Worm (Caenorhabditis elegans) whole organism, dauer: ENCODE data around the gene oac-40.

Experiments
- unc-62 ChIP-seq: sonication (generic microtip); optimal IDR thresholded peaks from 2 replicates; lab custom pipeline; 2017; ENCODE audit warnings: missing biosample characterization, missing genetic modification reagents, missing genetic modification characterization

Gene oac-40

DNA sequence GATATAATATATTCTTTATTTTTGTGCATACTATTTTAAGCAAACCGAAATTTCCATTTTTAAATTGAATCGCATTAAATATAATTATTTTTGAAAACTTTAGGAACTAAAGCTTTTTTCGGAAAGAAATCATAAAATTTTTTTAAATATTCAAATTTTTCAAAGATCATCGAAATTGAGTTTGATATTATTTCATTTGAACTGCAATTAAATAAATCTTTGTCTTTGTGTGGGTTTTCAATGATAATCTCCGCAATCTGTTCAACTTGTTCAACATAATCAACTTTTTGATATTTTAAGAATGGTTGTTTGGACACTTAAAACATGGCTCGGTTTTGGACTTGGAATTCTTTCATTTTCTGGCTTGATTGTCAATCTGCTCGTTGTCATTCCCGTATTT, 7.4 kb upstream of the oac-40 start, which contains the start of gene srx-2:
Gene srx-2, plus strand, starts transcription at position 301 of the 400 bp plus-strand sequence.
- no peak for TF ChIP-seq unc-62

- TF ChIP-seq unc-62 = no peak
Measured at ce11 chrV:9013765-9014164, 2.8 kb upstream of the oac-40 start, which contains the start of gene srh-201. TSS of gene srh-201 (minus strand) at chrV:9013865.

ce11 chrV:9015540-9015939, 1.0 kb upstream of the oac-40 start, which contains the start of gene srt-18:
TSS of gene srt-18 (minus strand) at chrV:9015640.
- TF ChIP-seq unc-62 = no peak

DNA sequence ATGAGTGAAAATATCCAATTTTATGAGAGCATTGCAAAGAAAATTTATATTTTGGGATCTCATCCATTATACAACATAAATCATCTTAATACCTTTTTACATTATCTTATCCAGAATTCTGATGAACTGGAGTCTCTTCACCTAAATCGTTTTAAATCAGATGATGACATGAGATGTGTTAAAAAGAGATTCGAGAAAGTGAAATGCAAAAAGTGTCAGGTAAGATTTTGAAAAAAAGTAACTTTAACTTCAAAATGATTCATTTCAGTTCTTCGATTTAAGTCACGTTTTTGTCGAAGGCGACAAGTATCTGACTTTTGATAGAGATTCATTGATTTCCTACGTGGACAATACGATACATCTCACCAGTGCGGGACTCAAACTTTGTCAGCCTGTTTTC, 2.3 kb downstream of the oac-40 start:
- no peak for TF ChIP-seq unc-62

ce11 chrV:9022078-9022477, 5.5 kb downstream of the oac-40 start, which contains the start of gene oac-41:
TSS of gene oac-41 (minus strand) at chrV:9022178.
- no peak for TF ChIP-seq unc-62

DNA sequence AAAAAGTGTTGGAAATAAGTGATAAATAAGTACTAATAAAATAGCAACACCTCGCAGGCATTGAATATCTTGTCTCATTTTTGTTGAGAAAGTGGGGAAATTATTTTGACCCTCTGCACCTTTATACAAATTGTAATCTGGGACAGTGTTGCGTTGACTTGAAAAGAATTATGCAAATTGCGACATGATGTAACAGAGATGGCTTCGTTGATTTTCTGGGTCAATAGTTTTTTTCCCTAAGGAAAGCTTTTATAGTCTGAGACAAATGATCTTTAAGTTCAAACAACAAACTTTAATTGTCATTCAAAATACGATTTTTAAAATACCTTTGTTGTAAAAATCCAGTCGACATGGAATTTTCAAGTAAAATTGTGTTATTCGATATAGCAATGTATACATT, 8.1 kb downstream of the oac-40 start, which contains the start of gene bus-1:
Gene bus-1, minus strand, starts transcription at position 101 of the 400 bp plus-strand sequence.
- TF ChIP-seq unc-62 = no peak

ce11 chrV:9030248-9030647, 13.7 kb downstream of the oac-40 start, which contains the start of gene C25E10.5:
TSS of gene C25E10.5 (plus strand) at chrV:9030548.
- no peak for TF ChIP-seq unc-62

DNA sequence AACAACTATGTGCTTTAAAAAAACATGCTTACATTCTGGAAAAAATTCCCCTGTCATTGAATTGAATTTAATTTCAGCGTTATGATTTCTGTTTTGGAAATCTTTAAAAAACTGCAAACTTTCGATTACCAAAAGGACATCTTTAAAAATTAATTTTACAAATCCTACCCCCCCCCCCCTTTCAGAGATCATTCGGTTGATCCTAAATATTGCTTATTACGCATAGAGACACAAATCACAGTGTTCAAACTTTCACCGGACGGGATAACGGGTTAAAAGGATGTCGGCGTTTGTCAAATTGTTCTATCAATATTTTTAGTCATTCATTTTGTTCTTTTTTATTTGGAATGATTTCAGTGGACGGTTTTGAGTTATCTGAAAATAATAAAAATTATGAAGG, 16.7 kb downstream of the oac-40 start, which contains the start of gene C25E10.4:
Gene C25E10.4, plus strand, starts transcription at position 301 of the 400 bp plus-strand sequence.
- TF ChIP-seq unc-62 = no peak

DNA sequence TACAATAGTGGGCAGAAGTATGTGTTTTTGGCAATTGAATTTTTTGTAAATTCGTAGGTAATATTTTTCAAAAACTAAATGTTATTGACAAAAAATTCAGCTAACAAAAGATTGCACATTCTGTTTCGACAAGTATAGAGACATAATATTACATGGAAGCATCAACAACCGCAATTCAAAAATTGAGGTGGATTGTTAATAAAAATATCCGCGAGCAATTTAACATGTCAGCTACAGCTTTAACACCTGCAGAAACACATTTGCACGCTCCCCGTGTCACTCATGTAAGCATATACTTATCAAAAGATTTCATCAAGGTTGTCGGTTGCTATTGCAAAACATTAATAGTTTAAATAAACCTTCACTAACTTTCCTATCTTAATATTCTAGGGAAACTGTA, 19.1 kb downstream of the oac-40 start, which contains the start of gene srsx-34:
Gene srsx-34, plus strand, starts transcription at position 301 of the 400 bp plus-strand sequence.
- no peak for TF ChIP-seq unc-62

- TF ChIP-seq unc-62 = no peak
Measured at ce11 chrV:9041030-9041429, 24.5 kb downstream of the oac-40 start, which contains the start of gene cyp-33B1. TSS of gene cyp-33B1 (plus strand) at chrV:9041330.

ce11 chrV:9044871-9045270, 28.3 kb downstream of the oac-40 start, which contains the start of gene nhr-30:
TSS of gene nhr-30 (plus strand) at chrV:9045171.
- no peak for TF ChIP-seq unc-62

- no peak for TF ChIP-seq unc-62
Measured at ce11 chrV:9047555-9048049, 31.0 kb downstream of the oac-40 start, which contains the start of gene C25E10.17. TSS of gene C25E10.17 (minus strand) at chrV:9047605.

- no peak for TF ChIP-seq unc-62
Measured at ce11 chrV:9049271-9049670, 32.7 kb downstream of the oac-40 start.

- TF ChIP-seq unc-62 = no peak
Measured at ce11 chrV:9051100-9051499, 34.5 kb downstream of the oac-40 start, which contains the start of gene C25E10.7. TSS of gene C25E10.7 (minus strand) at chrV:9051200.

- TF ChIP-seq unc-62 = no peak
Measured at ce11 chrV:9053235-9053634, 36.7 kb downstream of the oac-40 start.

- TF ChIP-seq unc-62 = no peak
Measured at ce11 chrV:9053969-9054368, 37.4 kb downstream of the oac-40 start, which contains the start of gene C25E10.8. TSS of gene C25E10.8 (minus strand) at chrV:9054069.

ce11 chrV:9054771-9055170, 38.2 kb downstream of the oac-40 start, which contains the start of gene swm-1:
TSS of gene swm-1 (minus strand) at chrV:9054871.
- no peak for TF ChIP-seq unc-62

DNA sequence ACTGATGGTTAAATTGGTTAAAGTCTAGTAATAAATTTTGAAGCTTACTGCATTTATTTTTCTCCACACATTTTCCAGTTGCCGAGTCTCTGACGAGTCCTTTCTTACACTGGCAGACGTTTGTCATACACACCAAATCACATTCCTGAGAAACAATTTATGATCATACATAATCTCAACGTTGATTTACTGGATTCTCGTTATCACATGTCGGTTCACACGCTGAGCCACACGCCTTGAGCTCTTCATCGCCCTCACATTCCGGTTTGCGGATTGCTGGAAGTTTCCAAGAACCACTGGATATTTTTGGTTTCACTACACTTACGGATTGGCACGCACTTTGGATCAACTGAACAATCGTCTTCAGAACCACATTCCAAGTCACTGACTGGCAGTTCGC, 39.1 kb downstream of the oac-40 start:
- TF ChIP-seq unc-62 = no peak
